Worm (Caenorhabditis elegans): ENCODE data around the gene F53B7.4.

F53B7.4 gene

ce11 chrV:11002434-11002833, at the start of gene F53B7.4:
Gene F53B7.4, minus strand, starts transcription at chrV:11002534.
- TF ChIP-seq ZK546.5 (tag; optimal IDR thresholded peaks at IDR 0.05) (no peak), mdl-1 (tag; optimal IDR thresholded peaks at IDR 0.05) (no peak), ceh-16 (tag; optimal IDR thresholded peaks at IDR 0.05) (no peak), Y55F3AM.14 (GFP tag; optimal IDR thresholded peaks at IDR 0.05) (no peak), nhr-6 (tag; optimal IDR thresholded peaks at IDR 0.05) (no peak), nhr-12 (tag; optimal IDR thresholded peaks at IDR 0.05) (no peak), unc-39 (tag; optimal IDR thresholded peaks at IDR 0.05) (no peak), ztf-11 (tag; optimal IDR thresholded peaks at IDR 0.05) (no peak), nhr-77 (tag; optimal IDR thresholded peaks at IDR 0.05) (no peak), lin-13 (GFP tag; optimal IDR thresholded peaks at IDR 0.05) (no peak), R02D3.7 (tag; optimal IDR thresholded peaks at IDR 0.05) (no peak), unc-62 (GFP tag; optimal IDR thresholded peaks at IDR 0.05) (no peak), peb-1 (tag; optimal IDR thresholded peaks at IDR 0.05) (no peak), alr-1 (tag; optimal IDR thresholded peaks at IDR 0.05) (no peak), mab-5 (tag; optimal IDR thresholded peaks at IDR 0.05) (no peak), elt-1 (tag; optimal IDR thresholded peaks at IDR 0.05) (no peak), C34F6.9 (tag; optimal IDR thresholded peaks at IDR 0.05) (no peak), skn-1 (tag; optimal IDR thresholded peaks at IDR 0.05) (no peak), ztf-4 (tag; optimal IDR thresholded peaks at IDR 0.05) (no peak), nhr-10 (tag; optimal IDR thresholded peaks at IDR 0.05) (no peak)

- TF ChIP-seq nhr-21 (tag; optimal IDR thresholded peaks at IDR 0.05), result no peak
- no peak for TF ChIP-seq ceh-16 (tag; optimal IDR thresholded peaks at IDR 0.05)
- no peak for TF ChIP-seq unc-39 (tag; optimal IDR thresholded peaks at IDR 0.05)
- no peak for TF ChIP-seq mbf-1 (tag; optimal IDR thresholded peaks at IDR 0.05)
Measured at ce11 chrV:11051921-11052320, 49.6 kb upstream of the F53B7.4 start, which contains the start of gene T04C12.33. Gene T04C12.33, plus strand, starts transcription at chrV:11052221.

- no peak for TF ChIP-seq blmp-1 (tag; optimal IDR thresholded peaks at IDR 0.05; ENCODE audit: insufficient read depth)
- TF ChIP-seq sma-9 (GFP tag; optimal IDR thresholded peaks at IDR 0.05), result no peak
- TF ChIP-seq sma-9 (tag; optimal IDR thresholded peaks at IDR 0.05), result no peak
- TF ChIP-seq elt-3 (tag; optimal IDR thresholded peaks at IDR 0.05), result no peak
- TF ChIP-seq unc-39 (tag; optimal IDR thresholded peaks at IDR 0.05), result no peak
- TF ChIP-seq dmd-4 (tag; optimal IDR thresholded peaks at IDR 0.05), result no peak
- TF ChIP-seq nhr-12 (tag; optimal IDR thresholded peaks at IDR 0.05), result no peak
- TF ChIP-seq mab-5 (tag; optimal IDR thresholded peaks at IDR 0.05), result no peak
- TF ChIP-seq lin-13 (GFP tag; optimal IDR thresholded peaks at IDR 0.05), result no peak
- no peak for TF ChIP-seq F13H6.1 (tag; optimal IDR thresholded peaks at IDR 0.05)
- no peak for TF ChIP-seq sma-3 (GFP tag; optimal IDR thresholded peaks at IDR 0.05)
- no peak for TF ChIP-seq mbf-1 (tag; optimal IDR thresholded peaks at IDR 0.05)
- no peak for TF ChIP-seq alr-1 (tag; optimal IDR thresholded peaks at IDR 0.05)
- TF ChIP-seq gmeb-1 (tag; optimal IDR thresholded peaks at IDR 0.05), result no peak
- no peak for TF ChIP-seq mdl-1 (tag; optimal IDR thresholded peaks at IDR 0.05)
- TF ChIP-seq nhr-11 (tag; optimal IDR thresholded peaks at IDR 0.05), result no peak
- no peak for TF ChIP-seq C34F6.9 (tag; optimal IDR thresholded peaks at IDR 0.05)
- TF ChIP-seq ztf-1 (GFP tag; conservative IDR thresholded peaks at IDR 0.05), result no peak
- no peak for TF ChIP-seq elt-1 (tag; optimal IDR thresholded peaks at IDR 0.05)
Measured at ce11 chrV:11048678-11049077, 46.3 kb upstream of the F53B7.4 start, which contains the start of gene srh-74. Gene srh-74, minus strand, starts transcription at chrV:11048778.

ce11 chrV:11046730-11047129, 44.4 kb upstream of the F53B7.4 start, which contains the start of gene dhs-18:
Gene dhs-18, minus strand, starts transcription at chrV:11046833.
- peak; percentile 30 for TF ChIP-seq sma-9 (GFP tag; optimal IDR thresholded peaks at IDR 0.05)
- no peak for TF ChIP-seq sma-9 (tag; optimal IDR thresholded peaks at IDR 0.05)
- TF ChIP-seq nhr-129 (tag; optimal IDR thresholded peaks at IDR 0.05), result no peak
- TF ChIP-seq ceh-82 (tag; optimal IDR thresholded peaks at IDR 0.05), result no peak
- peak; percentile 26 for TF ChIP-seq crh-2 (tag; optimal IDR thresholded peaks at IDR 0.05)
- TF ChIP-seq mdl-1 (tag; optimal IDR thresholded peaks at IDR 0.05), result no peak
- no peak for TF ChIP-seq nhr-6 (tag; optimal IDR thresholded peaks at IDR 0.05)

- TF ChIP-seq snpc-4 (tag; optimal IDR thresholded peaks at IDR 0.05), result no peak
- TF ChIP-seq fos-1 (tag; optimal IDR thresholded peaks at IDR 0.05), result no peak
- TF ChIP-seq nhr-129 (tag; optimal IDR thresholded peaks at IDR 0.05), result no peak
Measured at ce11 chrV:11043767-11044166, 41.4 kb upstream of the F53B7.4 start, which contains the start of gene C45B11.6. Gene C45B11.6, plus strand, starts transcription at chrV:11044067.

All from whole organism, L2 larva.